In genomic region chrX:4720603-4721529, ce11 we compare ENCODE assay signal across 2 worm cellular contexts.
A peak's percentile ranks its signal among the peaks of the same experiment; 100 is the strongest.
TF ChIP-seq lines count a peak whose summit lies in the region.

F55D10.4 (minus strand) TSS chrX:4720653.

TF ChIP-seq in whole organism, L3 larva, 47 proteins besides CTCF, POLR2A, EP300 and RAD21 (continued from another document):
- TF ChIP-seq nhr-12 (tag; optimal IDR thresholded peaks at IDR 0.05; lab: Kevin White, UChicago): no peak

TF ChIP-seq in whole organism, L4 larva, 104 proteins besides CTCF, POLR2A, EP300 and RAD21 (continued from another document):
- no peak for TF ChIP-seq F49E8.2 (tag; optimal IDR thresholded peaks at IDR 0.05; lab: Kevin White, UChicago; ENCODE audit: borderline replicate concordance)
- no peak for TF ChIP-seq mdt-29 (GFP tag; IDR thresholded peaks at IDR 0.05; lab: Robert Waterston, UW)
- no peak for TF ChIP-seq ceh-82 (tag; optimal IDR thresholded peaks at IDR 0.05; lab: Kevin White, UChicago)
- TF ChIP-seq hlh-11 (tag; optimal IDR thresholded peaks at IDR 0.05; lab: Kevin White, UChicago): no peak
- TF ChIP-seq lin-38 (GFP tag; IDR thresholded peaks at IDR 0.05; lab: Robert Waterston, UW): no peak
- TF ChIP-seq madf-5 (GFP tag; IDR thresholded peaks at IDR 0.05; lab: Robert Waterston, UW): no peak
- no peak for TF ChIP-seq lin-1 (GFP tag; IDR thresholded peaks at IDR 0.05; lab: Robert Waterston, UW)
- TF ChIP-seq T26A8.4 (GFP tag; IDR thresholded peaks at IDR 0.05; lab: Robert Waterston, UW): no peak
- TF ChIP-seq aha-1 (tag; lab: Kevin White, UChicago): peak; percentile 75
- no peak for TF ChIP-seq nhr-6 (tag; optimal IDR thresholded peaks at IDR 0.05; lab: Kevin White, UChicago)
- no peak for TF ChIP-seq pqm-1 (tag; optimal IDR thresholded peaks at IDR 0.05; lab: Kevin White, UChicago)
- TF ChIP-seq hmg-1.1 (GFP tag; IDR thresholded peaks at IDR 0.05; lab: Robert Waterston, UW): 0 out of 2 replicates have a peak, but pooled peaks have one; percentile 35
- no peak for TF ChIP-seq ama-1 (optimal IDR thresholded peaks at IDR 0.05; lab: Kevin White, UChicago)
- TF ChIP-seq attf-4 (tag; optimal IDR thresholded peaks at IDR 0.05; lab: Kevin White, UChicago): no peak
- no peak for TF ChIP-seq ztf-7 (tag; optimal IDR thresholded peaks at IDR 0.05; lab: Kevin White, UChicago)
- no peak for TF ChIP-seq ZK546.5 (tag; optimal IDR thresholded peaks at IDR 0.05; lab: Kevin White, UChicago)
- no peak for TF ChIP-seq daf-12 (tag; optimal IDR thresholded peaks at IDR 0.05; lab: Kevin White, UChicago)
- TF ChIP-seq ceh-32 (tag; optimal IDR thresholded peaks at IDR 0.05; lab: Kevin White, UChicago; ENCODE audit: poor library complexity): no peak
- peak; percentile 58 for TF ChIP-seq ces-1 (GFP tag; optimal IDR thresholded peaks at IDR 0.05; lab: Kevin White, UChicago)
- TF ChIP-seq nhr-11 (tag; optimal IDR thresholded peaks at IDR 0.05; lab: Kevin White, UChicago): no peak
- TF ChIP-seq rbr-2 (tag; optimal IDR thresholded peaks at IDR 0.05; lab: Kevin White, UChicago): peak; percentile 28
- TF ChIP-seq lir-3 (tag; optimal IDR thresholded peaks at IDR 0.05; lab: Kevin White, UChicago): no peak
- TF ChIP-seq zfp-3 (GFP tag; conservative IDR thresholded peaks at IDR 0.05; lab: Robert Waterston, UW): no peak
- TF ChIP-seq daf-16 (GFP tag; optimal IDR thresholded peaks at IDR 0.05; lab: Kevin White, UChicago): no peak
- TF ChIP-seq daf-16 (tag; optimal IDR thresholded peaks at IDR 0.05; lab: Kevin White, UChicago): no peak
- TF ChIP-seq php-3 (GFP tag; IDR thresholded peaks at IDR 0.05; lab: Robert Waterston, UW): no peak
- TF ChIP-seq spr-3 (GFP tag; optimal IDR thresholded peaks at IDR 0.05; lab: Kevin White, UChicago): no peak
- TF ChIP-seq F37D6.2 (tag; optimal IDR thresholded peaks at IDR 0.05; lab: Kevin White, UChicago): peak; percentile 3
- TF ChIP-seq mep-1 (tag; optimal IDR thresholded peaks at IDR 0.05; lab: Kevin White, UChicago): no peak
- TF ChIP-seq skn-1 (tag; optimal IDR thresholded peaks at IDR 0.05; lab: Kevin White, UChicago): no peak
- TF ChIP-seq hif-1 (tag; optimal IDR thresholded peaks at IDR 0.05; lab: Kevin White, UChicago): no peak
- no peak for TF ChIP-seq nhr-102 (tag; optimal IDR thresholded peaks at IDR 0.05; lab: Kevin White, UChicago)
- no peak for TF ChIP-seq daf-8 (GFP tag; IDR thresholded peaks at IDR 0.05; lab: Robert Waterston, UW)
- no peak for TF ChIP-seq R02D3.7 (tag; optimal IDR thresholded peaks at IDR 0.05; lab: Kevin White, UChicago)
- TF ChIP-seq nhr-237 (tag; optimal IDR thresholded peaks at IDR 0.05; lab: Kevin White, UChicago): no peak
- TF ChIP-seq duxl-1 (tag; optimal IDR thresholded peaks at IDR 0.05; lab: Kevin White, UChicago; ENCODE audit: poor library complexity): no peak
- TF ChIP-seq lsy-2 (tag; optimal IDR thresholded peaks at IDR 0.05; lab: Kevin White, UChicago): peak in 1 of 2 experiments; percentile 10
- no peak for TF ChIP-seq ZK337.2 (GFP tag; IDR thresholded peaks at IDR 0.05; lab: Robert Waterston, UW)
- no peak for TF ChIP-seq ceh-62 (tag; optimal IDR thresholded peaks at IDR 0.05; lab: Kevin White, UChicago)
- TF ChIP-seq ceh-20 (GFP tag; IDR thresholded peaks at IDR 0.05; lab: Robert Waterston, UW): no peak
- TF ChIP-seq ctbp-1 (GFP tag; IDR thresholded peaks at IDR 0.05; lab: Robert Waterston, UW): 0 out of 2 replicates have a peak, but pooled peaks have one; percentile 40
